Fruit fly (Drosophila melanogaster): ENCODE measurements around the gene CG32266.

The CG32266 gene

DNA sequence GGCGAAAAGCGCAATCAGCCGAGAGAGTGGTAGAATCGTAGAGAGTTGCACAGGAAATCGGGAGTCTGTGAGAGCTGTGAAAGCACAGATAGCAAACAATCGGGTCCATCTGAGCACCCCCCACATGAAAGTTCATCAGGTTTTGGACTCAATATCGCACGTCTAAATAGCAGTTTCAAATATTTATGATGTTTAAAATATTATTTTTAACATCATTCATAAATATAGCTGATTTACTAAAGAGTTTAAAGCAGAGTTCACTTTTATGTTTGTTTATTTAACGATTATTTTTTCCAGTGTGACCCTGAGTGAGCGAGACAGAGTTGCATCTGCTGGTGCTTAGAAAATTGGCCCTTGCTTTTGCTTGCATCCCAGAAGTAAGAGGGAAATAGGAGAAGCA lies 10.7 kb downstream of the CG32266 start (continued):
- TF ChIP-seq Hand (GFP tag; optimal IDR thresholded peaks at IDR 0.05) (peak; percentile 15), Hr51 (GFP tag; optimal IDR thresholded peaks at IDR 0.05) (peak in 1 of 2 experiments; percentile 10), gem (tag; optimal IDR thresholded peaks at IDR 0.05) (peak; percentile 33), Fer3 (tag; optimal IDR thresholded peaks at IDR 0.05) (peak; percentile 20), CG12391 (tag; optimal IDR thresholded peaks at IDR 0.05) (peak; percentile 22), CG11456 (GFP tag; IDR thresholded peaks at IDR 0.05) (no peak), fu2 (GFP tag; optimal IDR thresholded peaks at IDR 0.05) (no peak), ab (GFP tag; optimal IDR thresholded peaks at IDR 0.05) (no peak), CG34422 (GFP tag; IDR thresholded peaks at IDR 0.05) (no peak), Rfx (GFP tag; IDR thresholded peaks at IDR 0.05) (0 out of 2 replicates have a peak, but pooled peaks have one; percentile 13), CG3847 (GFP tag; IDR thresholded peaks at IDR 0.05) (0 out of 2 replicates have a peak, but pooled peaks have one; percentile 16), Deaf1 (tag; optimal IDR thresholded peaks at IDR 0.05) (peak; percentile 46), CG4404 (GFP tag; IDR thresholded peaks at IDR 0.05) (no peak), Hmr (GFP tag; optimal IDR thresholded peaks at IDR 0.05) (peak; percentile 63), cg (GFP tag; optimal IDR thresholded peaks at IDR 0.05) (no peak), dysf (GFP tag; IDR thresholded peaks at IDR 0.05) (peak; percentile 42; the same call in 1 of the 3 replicates), lmd (GFP tag; IDR thresholded peaks at IDR 0.05) (peak; percentile 34; the same call in 1 of the 2 replicates), scrt (GFP tag; optimal IDR thresholded peaks at IDR 0.05) (peak; percentile 44), Xbp1 (GFP tag; optimal IDR thresholded peaks at IDR 0.05) (peak; percentile 3), prd (optimal IDR thresholded peaks at IDR 0.05) (no peak), prd (GFP tag; IDR thresholded peaks at IDR 0.05) (peak; percentile 23; the same call in 1 of the 3 replicates), CG13296 (GFP tag; optimal IDR thresholded peaks at IDR 0.05) (peak; percentile 12), Spps (tag; optimal IDR thresholded peaks at IDR 0.05) (no peak), CG18599 (GFP tag; optimal IDR thresholded peaks at IDR 0.05) (peak; percentile 83), CG13894 (tag; optimal IDR thresholded peaks at IDR 0.05) (peak; percentile 70), slbo (GFP tag; IDR thresholded peaks at IDR 0.05) (peak; percentile 43), chn (GFP tag; optimal IDR thresholded peaks at IDR 0.05) (no peak)

DNA sequence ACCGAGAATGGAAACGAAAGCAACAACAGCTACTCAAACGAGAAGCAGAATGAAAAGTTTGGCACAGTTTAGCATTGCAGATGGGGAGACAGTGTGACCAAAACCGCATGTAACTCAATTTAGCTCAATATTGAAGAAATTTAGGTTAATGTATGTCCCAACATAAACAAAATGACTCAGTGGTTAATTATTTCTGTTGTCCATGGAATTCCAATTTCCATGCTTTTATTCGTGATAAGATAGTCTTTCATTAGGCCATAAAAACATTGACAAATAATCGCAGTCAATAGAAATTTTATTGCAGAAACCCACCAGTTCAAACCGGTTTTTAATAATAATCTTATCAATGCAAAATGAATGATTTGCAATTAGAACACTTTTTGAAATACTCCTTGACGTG lies 11.2 kb downstream of the CG32266 start:
- TF ChIP-seq CG17568 (GFP tag; optimal IDR thresholded peaks at IDR 0.05) (no peak), Med (GFP tag) (peak; percentile 48), btn (GFP tag; optimal IDR thresholded peaks at IDR 0.05) (no peak), CG11504 (tag; optimal IDR thresholded peaks at IDR 0.05) (no peak), H2.0 (GFP tag; IDR thresholded peaks at IDR 0.05) (no peak), h (optimal IDR thresholded peaks at IDR 0.05) (no peak), Dbx (GFP tag; IDR thresholded peaks at IDR 0.05) (0 out of 3 replicates have a peak, but pooled peaks have one; percentile 0), cwo (GFP tag; optimal IDR thresholded peaks at IDR 0.05) (no peak), Hand (GFP tag; optimal IDR thresholded peaks at IDR 0.05) (peak; percentile 3), CG15269 (tag; optimal IDR thresholded peaks at IDR 0.05) (no peak), CG2120 (GFP tag; optimal IDR thresholded peaks at IDR 0.05) (peak; percentile 4), gem (tag; optimal IDR thresholded peaks at IDR 0.05) (peak; percentile 47), stwl (tag; optimal IDR thresholded peaks at IDR 0.05) (peak; percentile 85), CG2678 (tag; optimal IDR thresholded peaks at IDR 0.05) (peak; percentile 2), sens (GFP tag) (peak; percentile 20), grau (tag; optimal IDR thresholded peaks at IDR 0.05) (peak; percentile 6), Rfx (GFP tag; IDR thresholded peaks at IDR 0.05) (no peak), CG9727 (GFP tag; optimal IDR thresholded peaks at IDR 0.05) (peak; percentile 3), repo (GFP tag; optimal IDR thresholded peaks at IDR 0.05) (no peak), CG7556 (GFP tag; optimal IDR thresholded peaks at IDR 0.05) (peak; percentile 21), CoRest (tag; optimal IDR thresholded peaks at IDR 0.05) (no peak), sd (tag; optimal IDR thresholded peaks at IDR 0.05) (peak; percentile 75)

Data from whole organism, embryonic.